Fruit fly (Drosophila melanogaster): ENCODE measurements around the gene ppk22.

ppk22 gene

DNA sequence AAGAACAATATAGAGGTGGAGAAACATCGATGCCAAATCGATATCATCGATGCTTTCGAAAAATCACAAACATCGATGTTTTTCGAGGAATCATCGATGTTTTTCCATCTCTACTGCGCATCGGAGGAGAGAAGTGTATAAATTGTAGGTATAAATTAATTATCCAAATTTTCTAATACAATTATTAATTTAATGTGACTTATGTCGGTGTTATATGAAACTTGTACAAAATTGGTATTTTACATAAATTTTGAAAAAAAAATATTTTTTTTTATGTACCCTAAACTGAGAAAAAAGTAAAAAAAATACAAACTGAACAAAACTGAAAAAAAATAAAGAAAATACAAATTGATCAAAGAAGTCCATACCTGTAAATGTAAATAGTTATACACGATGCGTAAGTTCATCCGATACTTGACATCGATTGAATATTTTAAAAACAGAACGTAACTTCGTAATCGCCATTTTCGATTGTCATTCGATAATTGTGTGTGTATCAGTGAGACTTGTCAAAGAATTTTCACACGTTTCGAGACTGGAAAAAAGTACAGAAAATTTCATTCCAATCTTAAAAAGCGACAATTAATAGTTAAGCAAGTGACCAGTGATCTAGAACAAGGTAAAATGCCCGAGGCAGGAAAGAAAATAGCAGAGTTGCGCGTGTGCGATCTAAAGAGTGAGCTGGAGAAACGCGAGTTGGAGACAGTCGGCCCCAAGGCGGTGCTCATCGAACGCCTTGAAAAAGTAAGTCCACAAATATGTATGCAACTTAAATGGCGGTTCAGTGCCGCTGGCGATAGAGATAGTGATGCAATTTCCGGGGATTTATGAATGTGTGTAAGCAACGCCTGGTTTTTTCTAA is 42.4 kb downstream of the ppk22 start, which contains the start of the genes CG5808 and Saf-B (continued):
- TF ChIP-seq CG12391 (tag; optimal IDR thresholded peaks at IDR 0.05) (peak; percentile 69), row (GFP tag; IDR thresholded peaks at IDR 0.05) (peak; percentile 83), vvl (GFP tag; IDR thresholded peaks at IDR 0.05) (peak; percentile 68), CG2129 (GFP tag; IDR thresholded peaks at IDR 0.05; ENCODE audit: partially characterized antibody) (peak; percentile 60), CG7928 (GFP tag; optimal IDR thresholded peaks at IDR 0.05) (peak; percentile 18), z (GFP tag; IDR thresholded peaks at IDR 0.05) (no peak), Oli (tag; optimal IDR thresholded peaks at IDR 0.05) (peak; percentile 13), ems (GFP tag; optimal IDR thresholded peaks at IDR 0.05) (no peak), nau (GFP tag; optimal IDR thresholded peaks at IDR 0.05) (no peak), Gug (GFP tag; IDR thresholded peaks at IDR 0.05) (no peak), Sry-δ (GFP tag; optimal IDR thresholded peaks at IDR 0.05) (peak; percentile 86), tin (GFP tag; optimal IDR thresholded peaks at IDR 0.05) (peak; percentile 55), gfzf (GFP tag; optimal IDR thresholded peaks at IDR 0.05) (no peak), aop (GFP tag; IDR thresholded peaks at IDR 0.05) (no peak), vfl (GFP tag; optimal IDR thresholded peaks at IDR 0.05) (no peak), Mes4 (GFP tag; optimal IDR thresholded peaks at IDR 0.05) (no peak), CG12104 (GFP tag; optimal IDR thresholded peaks at IDR 0.05) (peak; percentile 74), CG11560 (tag; IDR thresholded peaks at IDR 0.05) (peak; percentile 92), CG16779 (GFP tag; IDR thresholded peaks at IDR 0.05) (no peak), CG6654 (GFP tag; optimal IDR thresholded peaks at IDR 0.05) (no peak), Tbp (GFP tag; optimal IDR thresholded peaks at IDR 0.05) (no peak), her (GFP tag; optimal IDR thresholded peaks at IDR 0.05) (no peak), CG11456 (GFP tag; IDR thresholded peaks at IDR 0.05) (no peak), CG11723 (GFP tag; optimal IDR thresholded peaks at IDR 0.05) (no peak), amos (GFP tag; IDR thresholded peaks at IDR 0.05; ENCODE audit: partially characterized antibody) (peak; percentile 76), Hmx (GFP tag; optimal IDR thresholded peaks at IDR 0.05) (no peak), slou (GFP tag; optimal IDR thresholded peaks at IDR 0.05) (no peak), gsb (GFP tag; IDR thresholded peaks at IDR 0.05) (no peak), Neu2 (GFP tag; optimal IDR thresholded peaks at IDR 0.05; ENCODE audit: borderline replicate concordance) (no peak), CG14667 (GFP tag; IDR thresholded peaks at IDR 0.05) (peak; percentile 38; the same call in 1 of the 2 replicates), Hmr (GFP tag; optimal IDR thresholded peaks at IDR 0.05) (no peak), bigmax (GFP tag; optimal IDR thresholded peaks at IDR 0.05) (no peak), Jarid2 (GFP tag; optimal IDR thresholded peaks at IDR 0.05) (no peak), sens (GFP tag) (peak; percentile 36), chn (GFP tag; optimal IDR thresholded peaks at IDR 0.05) (no peak), HmgD (GFP tag; optimal IDR thresholded peaks at IDR 0.05) (no peak), CG33557 (GFP tag; optimal IDR thresholded peaks at IDR 0.05) (no peak)

dm6 chr3R:24813637-24814301 is 45.8 kb downstream of the ppk22 start, which contains the start of the genes lili and CG34150:
TSS of gene lili (minus strand) at chr3R:24814012.
TSS of gene CG34150 (plus strand) at chr3R:24814262.
- TF ChIP-seq jigr1 (GFP tag; IDR thresholded peaks at IDR 0.05) (peak; percentile 36; the same call in 1 of the 3 replicates), CG12236 (GFP tag; optimal IDR thresholded peaks at IDR 0.05) (peak; percentile 42), Rx (GFP tag; IDR thresholded peaks at IDR 0.05) (no peak), wor (GFP tag; IDR thresholded peaks at IDR 0.05) (0 out of 2 replicates have a peak, but pooled peaks have one; percentile 26), stwl (tag; optimal IDR thresholded peaks at IDR 0.05) (peak; percentile 75), Atf6 (GFP tag; IDR thresholded peaks at IDR 0.05) (peak; percentile 80; the same call in 1 of the 2 replicates), CG3995 (GFP tag; optimal IDR thresholded peaks at IDR 0.05) (peak; percentile 23), CG11247 (GFP tag; IDR thresholded peaks at IDR 0.05) (no peak; the same call in none of the 2 replicates), psq (GFP tag; optimal IDR thresholded peaks at IDR 0.05) (peak; percentile 57), CG2678 (tag; optimal IDR thresholded peaks at IDR 0.05) (peak; percentile 81), trh (GFP tag; optimal IDR thresholded peaks at IDR 0.05) (peak; percentile 26), CG13624 (GFP tag; optimal IDR thresholded peaks at IDR 0.05) (peak; percentile 88), Scr (GFP tag; IDR thresholded peaks at IDR 0.05; ENCODE audit: partially characterized antibody) (peak; percentile 84), Dek (tag; optimal IDR thresholded peaks at IDR 0.05) (peak; percentile 62), Tbp (GFP tag; optimal IDR thresholded peaks at IDR 0.05) (no peak)
